Fruit fly (Drosophila melanogaster): ENCODE results near the gene CG42750.
A peak's percentile ranks its signal among the peaks of the same experiment; 100 is the strongest.

Gene CG42750

DNA sequence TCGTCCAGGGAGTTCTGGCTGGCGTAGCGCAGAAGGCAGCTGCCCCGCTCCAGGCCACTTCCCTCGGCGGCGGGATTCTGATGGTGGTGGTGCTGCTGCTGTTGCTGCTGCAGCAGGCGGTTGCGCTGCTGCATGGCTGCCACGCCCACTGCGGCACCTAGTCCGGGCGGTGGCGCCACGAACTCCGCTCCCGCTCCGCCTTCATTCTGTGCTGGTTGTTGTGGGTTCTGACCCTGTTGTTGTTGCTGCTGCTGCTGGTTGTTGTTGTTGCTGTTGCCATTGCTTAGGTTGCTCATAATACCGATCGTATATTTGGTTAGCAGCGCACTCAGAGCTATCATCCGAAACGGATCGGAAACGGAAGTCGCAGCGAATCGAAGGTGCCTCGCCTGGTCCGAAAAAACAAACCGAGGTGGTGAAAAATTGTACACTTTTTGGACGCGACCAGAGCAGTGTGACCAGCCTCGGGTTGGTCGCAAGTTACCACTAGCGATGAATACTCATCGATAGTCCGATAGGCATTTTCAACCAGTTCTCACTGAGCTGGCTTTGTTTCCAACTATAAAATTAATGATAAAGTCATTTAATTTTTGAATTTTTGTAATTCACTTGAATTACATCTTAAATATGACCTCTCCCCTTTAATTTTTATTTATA is 137.9 kb downstream of the CG42750 start, which contains the start of gene kel (continued):
- TF ChIP-seq mirr (GFP tag; optimal IDR thresholded peaks at IDR 0.05), result peak; percentile 71
- peak; percentile 59 for TF ChIP-seq sob (GFP tag; IDR thresholded peaks at IDR 0.05)
- TF ChIP-seq CG3281 (GFP tag; optimal IDR thresholded peaks at IDR 0.05), result peak; percentile 75
- TF ChIP-seq MESR4 (GFP tag; optimal IDR thresholded peaks at IDR 0.05), result peak; percentile 99
- TF ChIP-seq Hsf (GFP tag; optimal IDR thresholded peaks at IDR 0.05), result peak; percentile 47
- no peak for TF ChIP-seq wdn (GFP tag; IDR thresholded peaks at IDR 0.05)
- TF ChIP-seq CG11696 (GFP tag; IDR thresholded peaks at IDR 0.05), result peak; percentile 28; the same call in 1 of the 2 replicates
- peak; percentile 33 for TF ChIP-seq zfh2 (GFP tag; optimal IDR thresholded peaks at IDR 0.05)
- TF ChIP-seq row (GFP tag; IDR thresholded peaks at IDR 0.05), result peak; percentile 73
- TF ChIP-seq ftz-f1 (GFP tag; optimal IDR thresholded peaks at IDR 0.05), result peak; percentile 11
- peak; percentile 13 for TF ChIP-seq Blimp-1 (GFP tag; optimal IDR thresholded peaks at IDR 0.05)
- TF ChIP-seq CG8924 (tag; optimal IDR thresholded peaks at IDR 0.05), result peak; percentile 57
- no peak for TF ChIP-seq CG16815 (GFP tag; optimal IDR thresholded peaks at IDR 0.05)
- no peak for TF ChIP-seq CG32772 (GFP tag; IDR thresholded peaks at IDR 0.05)
- TF ChIP-seq CG30431 (GFP tag; optimal IDR thresholded peaks at IDR 0.05), result no peak
- no peak for TF ChIP-seq fd102C (GFP tag; optimal IDR thresholded peaks at IDR 0.05)
- TF ChIP-seq her (GFP tag; optimal IDR thresholded peaks at IDR 0.05), result peak; percentile 68
- no peak for TF ChIP-seq Trl (optimal IDR thresholded peaks at IDR 0.05)
- TF ChIP-seq Trl (GFP tag; optimal IDR thresholded peaks at IDR 0.05), result peak; percentile 29
- peak; percentile 15 for TF ChIP-seq CG8388 (GFP tag; optimal IDR thresholded peaks at IDR 0.05)
- peak; percentile 36 for TF ChIP-seq Dp (GFP tag; optimal IDR thresholded peaks at IDR 0.05)
- TF ChIP-seq cwo (GFP tag; optimal IDR thresholded peaks at IDR 0.05), result peak; percentile 6
- TF ChIP-seq CG17612 (GFP tag; IDR thresholded peaks at IDR 0.05), result peak; percentile 56; the same call in 1 of the 2 replicates
- peak; percentile 16 for TF ChIP-seq bab2 (GFP tag; optimal IDR thresholded peaks at IDR 0.05)
- TF ChIP-seq PHDP (tag; optimal IDR thresholded peaks at IDR 0.05), result peak; percentile 47
- TF ChIP-seq CG18599 (GFP tag; optimal IDR thresholded peaks at IDR 0.05), result peak; percentile 33
- TF ChIP-seq pho (GFP tag; optimal IDR thresholded peaks at IDR 0.05), result peak; percentile 39
- peak; percentile 66; the same call in 1 of the 3 replicates for TF ChIP-seq hb (GFP tag; IDR thresholded peaks at IDR 0.05; ENCODE audit: partially characterized antibody)
- TF ChIP-seq CG16813 (GFP tag; IDR thresholded peaks at IDR 0.05; ENCODE audit: partially characterized antibody), result peak; percentile 61; the same call in 2 of the 3 replicates
- TF ChIP-seq CG12236 (GFP tag; optimal IDR thresholded peaks at IDR 0.05), result peak; percentile 13
- peak; percentile 30 for TF ChIP-seq CG12155 (GFP tag; optimal IDR thresholded peaks at IDR 0.05)
- peak; percentile 72 for TF ChIP-seq caup (GFP tag; optimal IDR thresholded peaks at IDR 0.05; ENCODE audit: severe bottlenecking)
- TF ChIP-seq CG42726 (GFP tag; IDR thresholded peaks at IDR 0.05; ENCODE audit: partially characterized antibody), result peak; percentile 50; the same call in 1 of the 2 replicates
- peak; percentile 59 for TF ChIP-seq HHEX (GFP tag; optimal IDR thresholded peaks at IDR 0.05)
- no peak for TF ChIP-seq Nf-YA (GFP tag; IDR thresholded peaks at IDR 0.05)
- peak; percentile 60 for TF ChIP-seq CG1024 (GFP tag; IDR thresholded peaks at IDR 0.05)
- no peak for TF ChIP-seq CG9215 (GFP tag; IDR thresholded peaks at IDR 0.05)
- peak; percentile 74 for TF ChIP-seq CG17802 (tag; optimal IDR thresholded peaks at IDR 0.05)
- no peak for TF ChIP-seq CG3407 (GFP tag; optimal IDR thresholded peaks at IDR 0.05)
- TF ChIP-seq lilli (GFP tag; optimal IDR thresholded peaks at IDR 0.05), result peak; percentile 49
- TF ChIP-seq CG6683 (GFP tag; optimal IDR thresholded peaks at IDR 0.05), result peak; percentile 32
- TF ChIP-seq sens (GFP tag), result peak; percentile 90
- TF ChIP-seq Chrac-16 (GFP tag; optimal IDR thresholded peaks at IDR 0.05), result peak; percentile 27
- TF ChIP-seq stwl (tag; optimal IDR thresholded peaks at IDR 0.05), result peak; percentile 99
- peak; percentile 5 for TF ChIP-seq Mes4 (GFP tag; optimal IDR thresholded peaks at IDR 0.05)
- peak; percentile 58; the same call in 1 of the 2 replicates for TF ChIP-seq CG32532 (GFP tag; IDR thresholded peaks at IDR 0.05)
- TF ChIP-seq CG4617 (GFP tag; optimal IDR thresholded peaks at IDR 0.05; ENCODE audit: borderline replicate concordance), result peak; percentile 79
- TF ChIP-seq CG17912 (GFP tag; optimal IDR thresholded peaks at IDR 0.05), result peak; percentile 56
- peak; percentile 49; the same call in 2 of the 3 replicates for TF ChIP-seq zen2 (GFP tag; IDR thresholded peaks at IDR 0.05; ENCODE audit: partially characterized antibody)

Data from whole organism, embryonic.